Fruit fly (Drosophila melanogaster) whole organism, embryonic: ENCODE measurements around the gene CG6398.
A peak's percentile ranks its signal among the peaks of the same experiment; 100 is the strongest.

Source experiments
- BEAF-32 ChIP-seq: fragments of 200-800 bp; sonication (Bioruptor generic); optimal IDR thresholded peaks from 3 replicates; lab custom pipeline; 2017; ENCODE audit warnings: missing biosample characterization, missing genetic modification characterization, mild to moderate bottlenecking, moderate library complexity, missing genetic modification reagents
- Bteb2 ChIP-seq: fragments of 200-800 bp; sonication (Bioruptor generic); optimal IDR thresholded peaks from 2 replicates; lab custom pipeline; 2016; ENCODE audit warnings: missing biosample characterization, missing genetic modification characterization
- CG1024 ChIP-seq: fragments of 200-800 bp; sonication (Bioruptor generic); IDR thresholded peaks from 2 replicates; pipeline ENCODE4 v1.3.6; 2022; ENCODE audit warnings: missing biosample characterization, missing genetic modification characterization
- CG11695 ChIP-seq: fragments of 200-800 bp; sonication (Bioruptor generic); IDR thresholded peaks from 3 replicates; pipeline ENCODE4 v1.3.6; 2022; ENCODE audit warnings: missing biosample characterization, missing genetic modification characterization
- CG15514 ChIP-seq: fragments of 200-800 bp; sonication (Bioruptor generic); optimal IDR thresholded peaks from 3 replicates; lab custom pipeline; 2017; ENCODE audit warnings: missing biosample characterization, missing genetic modification characterization, mild to moderate bottlenecking, moderate library complexity, missing genetic modification reagents
- CG17385 ChIP-seq: fragments of 200-800 bp; sonication (Bioruptor generic); optimal IDR thresholded peaks from 3 replicates; lab custom pipeline; 2018; ENCODE audit warnings: missing biosample characterization, mild to moderate bottlenecking, missing genetic modification characterization
- CG32532 ChIP-seq: fragments of 200-800 bp; sonication (Bioruptor generic); IDR thresholded peaks from 2 replicates; pipeline ENCODE4 v1.3.6; 2022; ENCODE audit warnings: missing biosample characterization, missing genetic modification characterization
- CG3726 ChIP-seq: fragments of 200-800 bp; sonication (Bioruptor generic); IDR thresholded peaks from 3 replicates; pipeline ENCODE4, ENCODE4 v1.3.6; 2022; ENCODE audit warnings: missing biosample characterization, missing genetic modification characterization
- CG42726 ChIP-seq: fragments of 200-800 bp; sonication (Bioruptor generic); IDR thresholded peaks from 2 replicates; pipeline ENCODE4 v1.3.6; 2022; ENCODE audit warnings: missing biosample characterization, missing genetic modification characterization; ENCODE audit not compliant: partially characterized antibody
- CG4820 ChIP-seq: fragments of 200-800 bp; sonication (Bioruptor generic); optimal IDR thresholded peaks from 3 replicates; lab custom pipeline; 2016; ENCODE audit warnings: missing biosample characterization, missing genetic modification characterization
- CG5953 ChIP-seq: fragments of 200-800 bp; sonication (Bioruptor generic); IDR thresholded peaks from 2 replicates; pipeline ENCODE4 v1.3.6; 2022; ENCODE audit warnings: missing biosample characterization, missing genetic modification characterization
- CG6683 ChIP-seq: fragments of 200-800 bp; sonication (Bioruptor generic); optimal IDR thresholded peaks from 2 replicates; lab custom pipeline; 2017; ENCODE audit warnings: missing biosample characterization, mild to moderate bottlenecking, missing genetic modification characterization, missing genetic modification reagents
- CG7963 ChIP-seq: fragments of 200-800 bp; sonication (Bioruptor generic); IDR thresholded peaks from 3 replicates; pipeline ENCODE4 v1.3.6; 2022; ENCODE audit warnings: missing biosample characterization, missing genetic modification characterization; ENCODE audit not compliant: partially characterized antibody
- CG8281 ChIP-seq: fragments of 200-800 bp; sonication (Bioruptor generic); optimal IDR thresholded peaks from 2 replicates; lab custom pipeline; 2018; ENCODE audit warnings: missing biosample characterization, mild to moderate bottlenecking, missing genetic modification characterization, moderate library complexity
- Doc3 ChIP-seq: fragments of 200-800 bp; sonication (Bioruptor generic); IDR thresholded peaks from 3 replicates; pipeline ENCODE4 v1.3.6; 2022; ENCODE audit warnings: missing biosample characterization, missing genetic modification characterization; ENCODE audit not compliant: partially characterized antibody
- Fer1 ChIP-seq: fragments of 200-800 bp; sonication (Bioruptor generic); optimal IDR thresholded peaks from 2 replicates; lab custom pipeline; 2017; ENCODE audit warnings: missing biosample characterization, mild to moderate bottlenecking, missing genetic modification characterization
- Hmx ChIP-seq: fragments of 200-800 bp; sonication (Bioruptor generic); optimal IDR thresholded peaks from 2 replicates; lab custom pipeline; 2016; ENCODE audit warnings: missing biosample characterization, missing genetic modification characterization
- Pdp1 ChIP-seq, 2 experiments: fragments of 200-800 bp; sonication (Bioruptor generic); optimal IDR thresholded peaks; 3 replicates each; lab custom pipeline; 2016; ENCODE audit warnings: missing biosample characterization in 2 of 2, missing genetic modification characterization in 2 of 2, mild to moderate bottlenecking in 1 of 2, moderate library complexity in 1 of 2
- Ptx1 ChIP-seq: fragments of 200-800 bp; sonication (Bioruptor generic); IDR thresholded peaks from 2 replicates; pipeline ENCODE4 v1.3.6; 2022; ENCODE audit warnings: missing biosample characterization, missing genetic modification characterization
- Scr ChIP-seq: fragments of 200-800 bp; sonication (Bioruptor generic); IDR thresholded peaks from 2 replicates; pipeline ENCODE4 v1.3.6; 2022; ENCODE audit warnings: missing biosample characterization, missing genetic modification characterization; ENCODE audit not compliant: partially characterized antibody
- Sin3A ChIP-seq: fragments of >200 bp; optimal IDR thresholded peaks from 2 replicates; lab custom pipeline; 2018
- Sox100B ChIP-seq: fragments of 200-800 bp; sonication (Bioruptor generic); optimal IDR thresholded peaks from 3 replicates; lab custom pipeline; 2018; ENCODE audit warnings: missing biosample characterization, mild to moderate bottlenecking, missing genetic modification characterization
- Trl ChIP-seq, 3 experiments: fragments of >200 bp in 2 of 3; fragments of 200-800 bp in 1 of 3; sonication (Bioruptor generic) in 1 of 3; optimal IDR thresholded peaks; 2 replicates in 1 of 3; 3 replicates in 2 of 3; lab custom pipeline; 2016 to 2017; ENCODE audit warnings: missing biosample characterization in 1 of 3, missing genetic modification characterization in 1 of 3
- abd-A ChIP-seq: fragments of 200-800 bp; sonication (Bioruptor generic); optimal IDR thresholded peaks from 3 replicates; lab custom pipeline; 2019; ENCODE audit warnings: missing biosample characterization, mild to moderate bottlenecking, missing genetic modification characterization, moderate library complexity
- chif ChIP-seq, 2 experiments: fragments of 200-800 bp; sonication (Bioruptor generic); optimal IDR thresholded peaks; 3 replicates each; lab custom pipeline; 2016; ENCODE audit warnings: missing biosample characterization in 2 of 2, missing genetic modification characterization in 2 of 2
- crp ChIP-seq, 2 experiments: fragments of 200-800 bp; sonication (Bioruptor generic); optimal IDR thresholded peaks; 2 replicates in 1 of 2; 3 replicates in 1 of 2; lab custom pipeline; 2017; ENCODE audit warnings: missing biosample characterization in 2 of 2, missing genetic modification characterization in 2 of 2, mild to moderate bottlenecking in 1 of 2, moderate library complexity in 1 of 2
- eyg ChIP-seq: fragments of 200-800 bp; sonication (Bioruptor generic); optimal IDR thresholded peaks from 3 replicates; lab custom pipeline; 2016; ENCODE audit warnings: missing biosample characterization, missing genetic modification characterization
- fru ChIP-seq: fragments of >200 bp; optimal IDR thresholded peaks from 2 replicates; lab custom pipeline; 2017
- gro ChIP-seq: fragments of 200-800 bp; sonication (Bioruptor generic); optimal IDR thresholded peaks from 2 replicates; lab custom pipeline; 2016; ENCODE audit warnings: missing biosample characterization, missing genetic modification characterization
- jigr1 ChIP-seq: fragments of 200-800 bp; sonication (Bioruptor generic); IDR thresholded peaks from 3 replicates; pipeline ENCODE4 v1.3.6; 2022; ENCODE audit warnings: missing biosample characterization, missing genetic modification characterization
- kah ChIP-seq: fragments of 200-800 bp; sonication (Bioruptor generic); optimal IDR thresholded peaks from 2 replicates; lab custom pipeline; 2018; ENCODE audit warnings: missing biosample characterization, mild to moderate bottlenecking, missing genetic modification characterization
- kni ChIP-seq: fragments of 200-800 bp; sonication (Bioruptor generic); optimal IDR thresholded peaks from 3 replicates; lab custom pipeline; 2017; ENCODE audit warnings: mild to moderate bottlenecking, missing biosample characterization, missing genetic modification reagents, missing genetic modification characterization
- knrl ChIP-seq: fragments of 200-800 bp; sonication (Bioruptor generic); IDR thresholded peaks from 3 replicates; pipeline ENCODE4 v1.3.6; 2022; ENCODE audit warnings: missing biosample characterization, missing genetic modification characterization; ENCODE audit not compliant: partially characterized antibody
- lola ChIP-seq, 3 experiments: fragments of >200 bp in 2 of 3; fragments of 200-800 bp in 1 of 3; sonication (Bioruptor generic) in 1 of 3; optimal IDR thresholded peaks; 2 replicates each; lab custom pipeline; 2017 to 2019; ENCODE audit warnings: missing biosample characterization in 3 of 3, missing genetic modification characterization in 3 of 3, mild to moderate bottlenecking in 1 of 3, moderate library complexity in 1 of 3
- maf-S ChIP-seq: fragments of 200-800 bp; sonication (Bioruptor generic); optimal IDR thresholded peaks from 2 replicates; lab custom pipeline; 2016; ENCODE audit warnings: missing biosample characterization, missing genetic modification characterization
- mld ChIP-seq: fragments of 200-800 bp; sonication (Bioruptor generic); IDR thresholded peaks from 3 replicates; pipeline ENCODE4 v1.3.6; 2022; ENCODE audit warnings: missing biosample characterization, missing genetic modification characterization; ENCODE audit not compliant: partially characterized antibody
- otp ChIP-seq: fragments of 200-800 bp; sonication (Bioruptor generic); IDR thresholded peaks from 3 replicates; pipeline ENCODE4, ENCODE4 v1.3.6; 2022; ENCODE audit warnings: missing biosample characterization, missing genetic modification characterization
- p53 ChIP-seq: fragments of 200-800 bp; sonication (Bioruptor generic); optimal IDR thresholded peaks from 2 replicates; lab custom pipeline; 2016; ENCODE audit warnings: missing biosample characterization, missing genetic modification characterization
- psq ChIP-seq: fragments of 200-800 bp; sonication (Bioruptor generic); optimal IDR thresholded peaks from 2 replicates; lab custom pipeline; 2017; ENCODE audit warnings: missing biosample characterization, missing genetic modification characterization
- rib ChIP-seq: fragments of 200-800 bp; sonication (Bioruptor generic); IDR thresholded peaks from 2 replicates; pipeline ENCODE4 v1.3.6; 2022; ENCODE audit warnings: missing biosample characterization, missing genetic modification characterization
- sim ChIP-seq: fragments of 200-800 bp; sonication (Bioruptor generic); IDR thresholded peaks from 2 replicates; pipeline ENCODE4 v1.3.6; 2022; ENCODE audit warnings: missing biosample characterization, missing genetic modification characterization
- ttk ChIP-seq: fragments of 200-800 bp; sonication (Bioruptor generic); IDR thresholded peaks from 2 replicates; pipeline ENCODE4 v2.1.2; 2022; ENCODE audit warnings: missing biosample characterization, missing genetic modification characterization
- tx ChIP-seq: fragments of 200-800 bp; sonication (Bioruptor generic); optimal IDR thresholded peaks from 2 replicates; lab custom pipeline; 2016; ENCODE audit warnings: missing biosample characterization, missing genetic modification characterization
- unc-4 ChIP-seq: fragments of 200-800 bp; sonication (Bioruptor generic); IDR thresholded peaks from 2 replicates; pipeline ENCODE4 v1.3.6; 2022; ENCODE audit warnings: missing biosample characterization, missing genetic modification characterization; ENCODE audit not compliant: partially characterized antibody
- zen2 ChIP-seq: fragments of 200-800 bp; sonication (Bioruptor generic); IDR thresholded peaks from 3 replicates; pipeline ENCODE4 v1.3.6; 2022; ENCODE audit warnings: missing biosample characterization, missing genetic modification characterization; ENCODE audit not compliant: partially characterized antibody
- zf30C ChIP-seq: fragments of 200-800 bp; sonication (Bioruptor generic); optimal IDR thresholded peaks from 3 replicates; lab custom pipeline; 2018; ENCODE audit warnings: missing biosample characterization, mild to moderate bottlenecking, missing genetic modification characterization
- zfh1 ChIP-seq: fragments of 200-800 bp; sonication (Bioruptor generic); IDR thresholded peaks from 3 replicates; pipeline ENCODE4 v1.3.6; 2022; ENCODE audit warnings: missing biosample characterization, missing genetic modification characterization

The CG6398 gene

DNA sequence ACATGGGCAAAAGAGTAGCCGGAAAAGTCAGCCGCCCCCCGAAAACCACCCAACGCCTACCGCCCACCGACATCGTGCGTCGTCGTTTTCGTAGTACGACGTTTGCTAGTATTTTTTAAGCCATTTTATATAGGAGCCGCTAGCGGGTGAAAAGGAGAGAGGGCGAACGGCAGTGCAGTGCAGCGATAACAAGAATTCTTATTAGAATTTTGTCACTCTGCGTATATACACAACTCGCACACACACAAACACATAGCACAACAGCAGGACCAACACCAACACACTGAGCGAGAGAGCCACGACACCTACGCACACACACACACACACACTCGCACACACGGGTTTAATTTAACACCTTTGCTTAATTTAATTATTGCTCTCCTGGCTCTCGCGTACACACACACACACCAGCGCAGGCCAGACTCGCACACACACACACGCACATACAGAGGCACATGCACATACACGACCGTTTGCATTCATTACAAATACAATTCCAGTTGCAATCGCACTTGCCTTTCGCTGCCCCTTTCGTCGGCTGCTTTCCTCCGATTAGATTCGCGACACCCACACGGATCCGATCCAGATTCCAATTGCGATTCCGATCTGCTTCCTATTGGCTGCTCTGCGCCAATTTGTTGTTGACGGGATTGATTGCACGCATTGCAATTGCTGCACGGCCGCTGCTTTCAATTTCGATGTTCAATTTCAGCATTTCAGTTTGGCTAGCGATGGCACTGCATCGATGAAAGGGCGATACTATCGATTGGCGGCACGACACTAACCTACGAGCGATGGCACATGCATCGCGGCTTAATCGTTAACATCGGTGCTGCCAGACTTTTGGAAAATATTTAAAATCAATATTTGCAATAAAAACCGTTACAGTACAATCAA is 3.6 kb upstream of the CG6398 start, which contains the start of gene Socs16D (continued):
- TF ChIP-seq CG42726 (peak; percentile 99), zfh1 (peak; percentile 15; the same call in 1 of the 3 replicates), knrl (GFP tag; lab: Robert Waterston, UW) (peak; percentile 97), BEAF-32 (GFP tag; lab: Kevin White, UChicago) (peak; percentile 98), Trl (optimal IDR thresholded peaks at IDR 0.05; lab: Kevin White, UChicago) (peak; percentile 61 to 78), Trl (GFP tag; optimal IDR thresholded peaks at IDR 0.05; lab: Kevin White, UChicago) (peak; percentile 55), psq (no peak), Fer1 (GFP tag; lab: Kevin White, UChicago) (peak; percentile 44), chif (GFP tag; optimal IDR thresholded peaks at IDR 0.05; lab: Kevin White, UChicago) (peak; percentile 23 to 42), mld (GFP tag; lab: Robert Waterston, UW) (peak; percentile 95), CG11695 (GFP tag; lab: Robert Waterston, UW) (no peak), maf-S (GFP tag; lab: Kevin White, UChicago) (peak; percentile 35), rib (GFP tag; lab: Robert Waterston, UW) (0 out of 2 replicates have a peak, but pooled peaks have one; percentile 58), unc-4 (peak; percentile 97), Doc3 (GFP tag; lab: Robert Waterston, UW) (peak; percentile 93), lola (GFP tag; optimal IDR thresholded peaks at IDR 0.05; lab: Kevin White, UChicago) (peak in 1 of 3 experiments; percentile 79), Pdp1 (GFP tag; optimal IDR thresholded peaks at IDR 0.05; lab: Kevin White, UChicago) (peak; percentile 17 to 61), CG5953 (no peak), sim (GFP tag; lab: Robert Waterston, UW) (no peak), gro (peak; percentile 77), kah (no peak), CG32532 (GFP tag; lab: Robert Waterston, UW) (peak; percentile 45; the same call in 1 of the 2 replicates), Hmx (GFP tag; lab: Kevin White, UChicago) (no peak), Scr (GFP tag; lab: Robert Waterston, UW) (peak; percentile 95), ttk (no peak), Sin3A (peak; percentile 68), abd-A (tag; lab: Kevin White, UChicago) (peak; percentile 72), fru (lab: Kevin White, UChicago) (no peak), jigr1 (no peak), kni (GFP tag; lab: Kevin White, UChicago) (peak; percentile 65), otp (GFP tag; lab: Robert Waterston, UW) (no peak), CG1024 (no peak), Ptx1 (GFP tag; lab: Robert Waterston, UW) (peak; percentile 35; the same call in 1 of the 2 replicates), CG6683 (GFP tag; lab: Kevin White, UChicago) (no peak), Sox100B (no peak), CG7963 (GFP tag; lab: Robert Waterston, UW) (peak; percentile 97), CG15514 (GFP tag; lab: Kevin White, UChicago) (peak; percentile 81), Bteb2 (GFP tag; lab: Kevin White, UChicago) (peak; percentile 41), zf30C (GFP tag; lab: Kevin White, UChicago) (peak; percentile 16), CG4820 (no peak), p53 (GFP tag; lab: Kevin White, UChicago) (no peak), eyg (GFP tag; lab: Kevin White, UChicago) (peak; percentile 28), CG3726 (no peak), CG17385 (GFP tag; lab: Kevin White, UChicago) (peak; percentile 10), zen2 (GFP tag; lab: Robert Waterston, UW) (peak; percentile 96), CG8281 (no peak), tx (GFP tag; lab: Kevin White, UChicago) (no peak), crp (GFP tag; optimal IDR thresholded peaks at IDR 0.05; lab: Kevin White, UChicago) (peak in 1 of 2 experiments; percentile 16)
